ENCODE assay signal across 1 worm cellular context in genomic region chrV:5647359-5647758, ce11.
TF ChIP-seq lines count a peak whose summit lies in the region.

TSS of gene C14C11.4 (plus strand) at chrV:5647610.

TF ChIP-seq in whole organism, L4 larva, 104 proteins besides CTCF, POLR2A, EP300 and RAD21 (continued from another document):
- TF ChIP-seq hlh-11 (tag; optimal IDR thresholded peaks at IDR 0.05; lab: Kevin White, UChicago) (peak; percentile 38), nhr-11 (tag; optimal IDR thresholded peaks at IDR 0.05; lab: Kevin White, UChicago) (no peak), unc-130 (GFP tag; optimal IDR thresholded peaks at IDR 0.05; lab: Kevin White, UChicago) (no peak), fos-1 (tag; optimal IDR thresholded peaks at IDR 0.05; lab: Kevin White, UChicago) (no peak), ceh-44 (GFP tag; IDR thresholded peaks at IDR 0.05; lab: Robert Waterston, UW) (no peak), nhr-28 (tag; optimal IDR thresholded peaks at IDR 0.05; lab: Kevin White, UChicago) (peak; percentile 75), mxl-2 (GFP tag; conservative IDR thresholded peaks at IDR 0.05; lab: Robert Waterston, UW) (no peak), pqm-1 (tag; optimal IDR thresholded peaks at IDR 0.05; lab: Kevin White, UChicago) (peak; percentile 77)
